Worm (Caenorhabditis elegans): Measurements from ENCODE around the gene cyp-32B1.

ce11 chrV:2153274-2153673, 47.9 kb downstream of the cyp-32B1 start, which contains the start of gene srbc-23:
- TF ChIP-seq ztf-11 (tag; optimal IDR thresholded peaks at IDR 0.05) (no peak), ceh-82 (tag; optimal IDR thresholded peaks at IDR 0.05) (no peak), nhr-25 (tag; optimal IDR thresholded peaks at IDR 0.05) (no peak), mdl-1 (tag; optimal IDR thresholded peaks at IDR 0.05) (no peak), pqm-1 (tag; optimal IDR thresholded peaks at IDR 0.05) (no peak), nhr-77 (tag; optimal IDR thresholded peaks at IDR 0.05) (no peak), nhr-12 (tag; optimal IDR thresholded peaks at IDR 0.05) (no peak), nhr-237 (tag; optimal IDR thresholded peaks at IDR 0.05) (no peak)
